Worm (Caenorhabditis elegans) whole organism, dauer: ENCODE data around the gene T05A8.1.
"Not testable (repeated sequence)": the region's sequence is repeated elsewhere in the genome, so short reads cannot be mapped to it uniquely, and the experiment has no call there.

Experiments
- unc-62 ChIP-seq: sonication (generic microtip); optimal IDR thresholded peaks from 2 replicates; lab custom pipeline; 2017; ENCODE audit warnings: missing biosample characterization, missing genetic modification reagents, missing genetic modification characterization

T05A8.1 gene

ce11 chrII:2690080-2690479, 19.8 kb downstream of the T05A8.1 start, which contains the start of gene nspf-3:
Gene nspf-3 (minus strand): TSS chrII:2690180.
- no peak for TF ChIP-seq unc-62 (GFP tag; lab: Kevin White, UChicago)

- not testable (repeated sequence) for TF ChIP-seq unc-62 (GFP tag; lab: Kevin White, UChicago)
These were observed 21.2 kb downstream of the T05A8.1 start, which contains the start of gene nspf-2 for ce11 chrII:2688616-2689015. Gene nspf-2 (plus strand): TSS chrII:2688916.

ce11 chrII:2686985-2687675, 22.7 kb downstream of the T05A8.1 start, which contains the start of the genes sup-9 and nspf-1:
Gene sup-9 (minus strand): TSS chrII:2687027.
Gene nspf-1 (plus strand): TSS chrII:2687625.
- no peak for TF ChIP-seq unc-62 (GFP tag; lab: Kevin White, UChicago)

ce11 chrII:2684783-2685182, 25.1 kb downstream of the T05A8.1 start:
- TF ChIP-seq unc-62 (GFP tag; lab: Kevin White, UChicago), result no peak

- TF ChIP-seq unc-62 (GFP tag; lab: Kevin White, UChicago), result no peak
These were observed 25.6 kb downstream of the T05A8.1 start, which contains the start of gene ceh-87 for ce11 chrII:2684208-2684607. Gene ceh-87 (minus strand): TSS chrII:2684308.

- TF ChIP-seq unc-62 (GFP tag; lab: Kevin White, UChicago), result no peak
These were observed 28.7 kb downstream of the T05A8.1 start, which contains the start of gene F34D6.1 for ce11 chrII:2681118-2681517. Gene F34D6.1 (minus strand): TSS chrII:2681218.

ce11 chrII:2677534-2678168, 32.2 kb downstream of the T05A8.1 start, which contains the start of gene F22E5.17:
Gene F22E5.17 (plus strand): TSS chrII:2678041.
- no peak for TF ChIP-seq unc-62 (GFP tag; lab: Kevin White, UChicago)

- TF ChIP-seq unc-62 (GFP tag; lab: Kevin White, UChicago), result not testable (repeated sequence)
These were observed 36.3 kb downstream of the T05A8.1 start, which contains the start of the genes F22E5.20 and F22E5.1 for ce11 chrII:2673534-2673933. Gene F22E5.20 (minus strand): TSS chrII:2673634. Gene F22E5.1 (plus strand): TSS chrII:2673775.

- TF ChIP-seq unc-62 (GFP tag; lab: Kevin White, UChicago), result not testable (repeated sequence)
These were observed 37.5 kb downstream of the T05A8.1 start, which contains the start of gene sri-57 for ce11 chrII:2672320-2672719. Gene sri-57 (minus strand): TSS chrII:2672420.

- TF ChIP-seq unc-62 (GFP tag; lab: Kevin White, UChicago), result no peak
These were observed 44.2 kb downstream of the T05A8.1 start, which contains the start of gene F22E5.22 for ce11 chrII:2665606-2666005. Gene F22E5.22 (plus strand): TSS chrII:2665906.

- not testable (repeated sequence) for TF ChIP-seq unc-62 (GFP tag; lab: Kevin White, UChicago)
These were observed 44.8 kb downstream of the T05A8.1 start, which contains the start of gene F22E5.2 for ce11 chrII:2665081-2665480. Gene F22E5.2 (plus strand): TSS chrII:2665381.

- TF ChIP-seq unc-62 (GFP tag; lab: Kevin White, UChicago), result no peak
These were observed 50.5 kb downstream of the T05A8.1 start, which contains the start of gene gcy-21 for ce11 chrII:2659364-2659763. Gene gcy-21 (plus strand): TSS chrII:2659664.
